Fruit fly (Drosophila melanogaster): ENCODE measurements around the gene Act87E.

- TF ChIP-seq psq (optimal IDR thresholded peaks at IDR 0.05) = no peak
- no peak for TF ChIP-seq Sin3A (optimal IDR thresholded peaks at IDR 0.05)
- TF ChIP-seq h (optimal IDR thresholded peaks at IDR 0.05) = no peak
- no peak for TF ChIP-seq ttk (optimal IDR thresholded peaks at IDR 0.05)
These were observed 30.6 kb upstream of the Act87E start, which contains the start of gene CCHa2 for dm6 chr3R:13395133-13395532.

All from Kc167 (cell line).